Fruit fly (Drosophila melanogaster) whole organism, prepupa: ENCODE results near the gene GatA.
A peak's percentile ranks its signal among the peaks of the same experiment; 100 is the strongest.

Experiments used
- CG10631 ChIP-seq: fragments of 200-800 bp; sonication (Bioruptor generic); optimal IDR thresholded peaks from 2 replicates; lab custom pipeline; 2016; ENCODE audit warnings: missing biosample characterization, missing genetic modification characterization
- CG10669 ChIP-seq: fragments of 200-800 bp; sonication (Bioruptor generic); optimal IDR thresholded peaks from 3 replicates; lab custom pipeline; 2018; ENCODE audit warnings: missing biosample characterization, mild to moderate bottlenecking, missing genetic modification characterization, moderate library complexity
- CG11294 ChIP-seq: fragments of 200-800 bp; sonication (Bioruptor generic); IDR thresholded peaks from 2 replicates; pipeline ENCODE4 v1.3.6; 2022; ENCODE audit warnings: missing biosample characterization, missing genetic modification characterization
- CG15336 ChIP-seq: fragments of 200-800 bp; sonication (Bioruptor generic); IDR thresholded peaks from 2 replicates; pipeline ENCODE4 v1.3.6; 2022; ENCODE audit warnings: missing biosample characterization, missing genetic modification characterization
- CG1621 ChIP-seq: fragments of 200-800 bp; sonication (Bioruptor generic); optimal IDR thresholded peaks from 3 replicates; lab custom pipeline; 2018; ENCODE audit warnings: missing biosample characterization, mild to moderate bottlenecking, missing genetic modification characterization
- CG16779 ChIP-seq: fragments of 200-800 bp; sonication (Bioruptor generic); optimal IDR thresholded peaks from 3 replicates; lab custom pipeline; 2017; ENCODE audit warnings: missing biosample characterization, mild to moderate bottlenecking, missing genetic modification characterization
- CG3032 ChIP-seq: fragments of 200-800 bp; optimal IDR thresholded peaks from 2 replicates; lab custom pipeline; 2019; ENCODE audit warnings: missing biosample characterization, mild to moderate bottlenecking, missing genetic modification characterization, moderate library complexity
- CG31627 ChIP-seq: fragments of 200-800 bp; sonication (Bioruptor generic); optimal IDR thresholded peaks from 3 replicates; lab custom pipeline; 2016; ENCODE audit warnings: missing biosample characterization, missing genetic modification characterization
- CG34406 ChIP-seq: fragments of 200-800 bp; sonication (Bioruptor generic); optimal IDR thresholded peaks from 3 replicates; lab custom pipeline; 2016; ENCODE audit warnings: missing biosample characterization, missing genetic modification characterization
- CG3919 ChIP-seq: fragments of 200-800 bp; sonication (Bioruptor generic); optimal IDR thresholded peaks from 3 replicates; lab custom pipeline; 2016; ENCODE audit warnings: missing biosample characterization, missing genetic modification characterization
- CG4318 ChIP-seq: fragments of 200-800 bp; sonication (Bioruptor generic); optimal IDR thresholded peaks from 3 replicates; lab custom pipeline; 2017; ENCODE audit warnings: missing biosample characterization, mild to moderate bottlenecking, missing genetic modification characterization
- CG6163 ChIP-seq: fragments of 200-800 bp; sonication (Bioruptor generic); IDR thresholded peaks from 3 replicates; pipeline ENCODE4 v1.3.6; 2022; ENCODE audit warnings: missing biosample characterization, missing genetic modification characterization
- CG6276 ChIP-seq: fragments of 200-800 bp; sonication (Bioruptor generic); optimal IDR thresholded peaks from 2 replicates; lab custom pipeline; 2017; ENCODE audit warnings: missing biosample characterization, mild to moderate bottlenecking, missing genetic modification characterization
- CG6792 ChIP-seq: fragments of 200-800 bp; sonication (Bioruptor generic); optimal IDR thresholded peaks from 3 replicates; lab custom pipeline; 2016; ENCODE audit warnings: missing biosample characterization, missing genetic modification characterization
- CG6808 ChIP-seq: fragments of 200-800 bp; sonication (Bioruptor generic); optimal IDR thresholded peaks from 3 replicates; lab custom pipeline; 2017; ENCODE audit warnings: missing biosample characterization, missing genetic modification characterization, mild to moderate bottlenecking, moderate library complexity, missing genetic modification reagents
- CG6854 ChIP-seq: fragments of 200-800 bp; sonication (Bioruptor generic); optimal IDR thresholded peaks from 2 replicates; lab custom pipeline; 2017; ENCODE audit warnings: missing biosample characterization, mild to moderate bottlenecking, missing genetic modification characterization
- CG7368 ChIP-seq: fragments of 200-800 bp; sonication (Bioruptor generic); optimal IDR thresholded peaks from 3 replicates; lab custom pipeline; 2016; ENCODE audit warnings: missing biosample characterization, missing genetic modification characterization
- CG8119 ChIP-seq: fragments of 200-800 bp; sonication (Bioruptor generic); IDR thresholded peaks from 3 replicates; pipeline ENCODE4 v1.3.6; 2022; ENCODE audit warnings: missing biosample characterization, missing genetic modification characterization
- CG8319 ChIP-seq: fragments of 200-800 bp; sonication (Bioruptor generic); optimal IDR thresholded peaks from 3 replicates; lab custom pipeline; 2016; ENCODE audit warnings: missing biosample characterization, missing genetic modification characterization
- CG8632 ChIP-seq: fragments of 200-800 bp; sonication (Bioruptor generic); optimal IDR thresholded peaks from 3 replicates; lab custom pipeline; 2016; ENCODE audit warnings: missing biosample characterization, missing genetic modification characterization
- CG9139 ChIP-seq: fragments of 200-800 bp; sonication (Bioruptor generic); optimal IDR thresholded peaks from 3 replicates; lab custom pipeline; 2017; ENCODE audit warnings: missing biosample characterization, mild to moderate bottlenecking, missing genetic modification characterization
- Eip75B ChIP-seq: fragments of 200-800 bp; sonication (Bioruptor generic); optimal IDR thresholded peaks from 3 replicates; lab custom pipeline; 2016; ENCODE audit warnings: missing biosample characterization, missing genetic modification characterization
- Eip78C ChIP-seq: fragments of 200-800 bp; sonication (Bioruptor generic); peaks from one replicate; lab custom pipeline; 2016; ENCODE audit warnings: missing biosample characterization, missing genetic modification characterization
- Eip93F ChIP-seq: fragments of 200-800 bp; sonication (Bioruptor generic); optimal IDR thresholded peaks from 2 replicates; lab custom pipeline; 2016; ENCODE audit warnings: missing biosample characterization, mild to moderate bottlenecking, missing genetic modification characterization
- Ets21C ChIP-seq: fragments of 200-800 bp; sonication (Bioruptor generic); optimal IDR thresholded peaks from 3 replicates; lab custom pipeline; 2016; ENCODE audit warnings: missing biosample characterization, missing genetic modification characterization
- Ets96B ChIP-seq: fragments of 200-800 bp; optimal IDR thresholded peaks from 2 replicates; lab custom pipeline; 2019; ENCODE audit warnings: missing biosample characterization, mild to moderate bottlenecking, missing genetic modification characterization, moderate library complexity
- Gug ChIP-seq: fragments of 200-800 bp; sonication (Bioruptor generic); IDR thresholded peaks from 2 replicates; pipeline ENCODE4 v1.3.6; 2022; ENCODE audit warnings: missing biosample characterization, missing genetic modification characterization
- Hr38 ChIP-seq: sonication (Bioruptor generic); optimal IDR thresholded peaks from 2 replicates; lab custom pipeline; 2016; ENCODE audit warnings: missing biosample characterization, missing genetic modification characterization
- Hr39 ChIP-seq: fragments of 200-800 bp; sonication (Bioruptor generic); optimal IDR thresholded peaks from 2 replicates; lab custom pipeline; 2016; ENCODE audit warnings: missing biosample characterization, missing genetic modification characterization
- Hr4 ChIP-seq: fragments of 200-800 bp; sonication (Bioruptor generic); optimal IDR thresholded peaks from 3 replicates; lab custom pipeline; 2016; ENCODE audit warnings: missing biosample characterization, missing genetic modification characterization
- Lpt ChIP-seq: fragments of 200-800 bp; sonication (Bioruptor generic); optimal IDR thresholded peaks from 3 replicates; lab custom pipeline; 2016; ENCODE audit warnings: missing biosample characterization, missing genetic modification characterization
- Met ChIP-seq: fragments of 200-800 bp; sonication (Bioruptor generic); optimal IDR thresholded peaks from 3 replicates; lab custom pipeline; 2016; ENCODE audit warnings: missing biosample characterization, missing genetic modification characterization
- OdsH ChIP-seq: fragments of 200-800 bp; sonication (Bioruptor generic); optimal IDR thresholded peaks from 3 replicates; lab custom pipeline; 2016; ENCODE audit warnings: missing biosample characterization, missing genetic modification characterization
- Smox ChIP-seq: fragments of 200-800 bp; sonication (Bioruptor generic); optimal IDR thresholded peaks from 3 replicates; lab custom pipeline; 2016; ENCODE audit warnings: missing biosample characterization, missing genetic modification characterization
- Sox102F ChIP-seq: fragments of 200-800 bp; sonication (Bioruptor generic); optimal IDR thresholded peaks from 2 replicates; lab custom pipeline; 2016; ENCODE audit warnings: missing biosample characterization, mild to moderate bottlenecking, missing genetic modification characterization
- Sox14 ChIP-seq: fragments of 200-800 bp; sonication (Bioruptor generic); optimal IDR thresholded peaks from 3 replicates; lab custom pipeline; 2016; ENCODE audit warnings: missing biosample characterization, missing genetic modification characterization
- achi ChIP-seq: fragments of 200-800 bp; sonication (Bioruptor generic); optimal IDR thresholded peaks from 3 replicates; lab custom pipeline; 2016; ENCODE audit warnings: missing biosample characterization, missing genetic modification characterization
- acj6 ChIP-seq: fragments of 200-800 bp; sonication (Bioruptor generic); optimal IDR thresholded peaks from 3 replicates; lab custom pipeline; 2016; ENCODE audit warnings: missing biosample characterization, missing genetic modification characterization
- cyc ChIP-seq: fragments of 200-800 bp; sonication (Bioruptor generic); optimal IDR thresholded peaks from 3 replicates; lab custom pipeline; 2016; ENCODE audit warnings: missing biosample characterization, missing genetic modification characterization
- dsx ChIP-seq: fragments of 200-800 bp; optimal IDR thresholded peaks from 3 replicates; lab custom pipeline; 2019; ENCODE audit warnings: missing biosample characterization, mild to moderate bottlenecking, missing genetic modification characterization, moderate library complexity; ENCODE audit not compliant: poor library complexity, severe bottlenecking
- eg ChIP-seq: fragments of 200-800 bp; sonication (Bioruptor generic); IDR thresholded peaks from 3 replicates; pipeline ENCODE4 v1.3.6; 2022; ENCODE audit warnings: missing biosample characterization, missing genetic modification characterization
- fd59A ChIP-seq: fragments of 200-800 bp; sonication (Bioruptor generic); optimal IDR thresholded peaks from 2 replicates; lab custom pipeline; 2017; ENCODE audit warnings: missing biosample characterization, mild to moderate bottlenecking, missing genetic modification characterization, missing genetic modification reagents
- fd85E ChIP-seq: fragments of 200-800 bp; sonication (Bioruptor generic); optimal IDR thresholded peaks from 3 replicates; lab custom pipeline; 2016; ENCODE audit warnings: missing biosample characterization, missing genetic modification characterization
- fkh ChIP-seq: fragments of 200-800 bp; sonication (Bioruptor generic); optimal IDR thresholded peaks from 3 replicates; lab custom pipeline; 2017; ENCODE audit warnings: missing biosample characterization, mild to moderate bottlenecking, missing genetic modification characterization, moderate library complexity
- net ChIP-seq: fragments of 200-800 bp; sonication (Bioruptor generic); optimal IDR thresholded peaks from 3 replicates; lab custom pipeline; 2016; ENCODE audit warnings: missing biosample characterization, missing genetic modification characterization
- salr ChIP-seq, 2 experiments: fragments of 200-800 bp; sonication (Bioruptor generic); optimal IDR thresholded peaks; 3 replicates each; lab custom pipeline; 2016 to 2018; ENCODE audit warnings: missing biosample characterization in 2 of 2, missing genetic modification characterization in 2 of 2, mild to moderate bottlenecking in 1 of 2
- ss ChIP-seq, 2 experiments: fragments of 200-800 bp; sonication (Bioruptor generic); optimal IDR thresholded peaks; 2 replicates in 1 of 2; 3 replicates in 1 of 2; lab custom pipeline; 2017 to 2018; ENCODE audit warnings: mild to moderate bottlenecking in 2 of 2, missing biosample characterization in 2 of 2, missing genetic modification characterization in 2 of 2, moderate library complexity in 1 of 2
- topi ChIP-seq: fragments of 200-800 bp; sonication (Bioruptor generic); optimal IDR thresholded peaks from 3 replicates; lab custom pipeline; 2016; ENCODE audit warnings: missing biosample characterization, missing genetic modification characterization

The GatA gene

dm6 chr3R:19070222-19070949 lies 41.7 kb upstream of the GatA start (continued):
- TF ChIP-seq salr (GFP tag; optimal IDR thresholded peaks at IDR 0.05; lab: Kevin White, UChicago) (peak in 1 of 2 experiments; percentile 71), CG9139 (GFP tag; lab: Kevin White, UChicago) (no peak), CG10669 (peak; percentile 27), CG7368 (GFP tag; lab: Kevin White, UChicago) (no peak), CG8319 (no peak), CG8632 (GFP tag; lab: Kevin White, UChicago) (no peak), Eip93F (no peak), Sox14 (GFP tag; lab: Kevin White, UChicago) (peak; percentile 34), CG15336 (GFP tag; lab: Robert Waterston, UW) (no peak), CG8119 (GFP tag; lab: Robert Waterston, UW) (no peak), fd85E (no peak), ss (GFP tag; optimal IDR thresholded peaks at IDR 0.05; lab: Kevin White, UChicago) (peak; percentile 45 to 70), Ets96B (peak; percentile 14), topi (GFP tag; lab: Kevin White, UChicago) (no peak), fkh (GFP tag; lab: Kevin White, UChicago) (no peak), CG3919 (GFP tag; lab: Kevin White, UChicago) (peak; percentile 49), dsx (peak; percentile 58), Sox102F (GFP tag; lab: Kevin White, UChicago) (no peak), fd59A (GFP tag; lab: Kevin White, UChicago) (peak; percentile 52), CG10631 (peak; percentile 65), CG6276 (no peak), OdsH (GFP tag; lab: Kevin White, UChicago) (peak; percentile 35), Smox (GFP tag; lab: Kevin White, UChicago) (no peak)

dm6 chr3R:19069740-19070139 lies 41.1 kb upstream of the GatA start:
- TF ChIP-seq CG9139 (GFP tag; lab: Kevin White, UChicago): no peak
- TF ChIP-seq Eip93F: no peak
- no peak for TF ChIP-seq Ets21C (GFP tag; lab: Kevin White, UChicago)
- peak; percentile 39 for TF ChIP-seq Sox14 (GFP tag; lab: Kevin White, UChicago)
- peak in 1 of 2 experiments; percentile 7 for TF ChIP-seq salr (GFP tag; optimal IDR thresholded peaks at IDR 0.05; lab: Kevin White, UChicago)
- TF ChIP-seq CG7368 (GFP tag; lab: Kevin White, UChicago): no peak
- TF ChIP-seq CG3919 (GFP tag; lab: Kevin White, UChicago): peak; percentile 24
- TF ChIP-seq CG6854: no peak
- TF ChIP-seq CG6163: peak; percentile 51; the same call in 1 of the 3 replicates
- no peak for TF ChIP-seq CG16779 (tag; lab: Kevin White, UChicago)
- TF ChIP-seq net: no peak
- TF ChIP-seq fd59A (GFP tag; lab: Kevin White, UChicago): peak; percentile 32
- no peak for TF ChIP-seq CG11294 (GFP tag; lab: Robert Waterston, UW)
- TF ChIP-seq achi (GFP tag; lab: Kevin White, UChicago): peak; percentile 50
- TF ChIP-seq CG15336 (GFP tag; lab: Robert Waterston, UW): no peak
- peak; percentile 40 for TF ChIP-seq CG3032
- TF ChIP-seq cyc (GFP tag; lab: Kevin White, UChicago): no peak
- no peak for TF ChIP-seq eg (GFP tag; lab: Robert Waterston, UW)
- TF ChIP-seq CG6808 (GFP tag; lab: Kevin White, UChicago): no peak
- no peak for TF ChIP-seq Hr38
- no peak for TF ChIP-seq Hr39 (GFP tag; lab: Kevin White, UChicago)
- peak; percentile 22 for TF ChIP-seq Hr4 (GFP tag; lab: Kevin White, UChicago)
- TF ChIP-seq CG6792 (GFP tag; lab: Kevin White, UChicago): no peak
- no peak for TF ChIP-seq topi (GFP tag; lab: Kevin White, UChicago)
- TF ChIP-seq CG8119 (GFP tag; lab: Robert Waterston, UW): peak; percentile 29; the same call in 1 of the 3 replicates
- no peak for TF ChIP-seq fd85E
- peak; percentile 72 for TF ChIP-seq Eip78C
- TF ChIP-seq CG8319: no peak
- TF ChIP-seq CG34406 (GFP tag; lab: Kevin White, UChicago): no peak
- peak; percentile 22 for TF ChIP-seq CG1621 (tag; lab: Kevin White, UChicago)
- peak; percentile 16 for TF ChIP-seq acj6 (GFP tag; lab: Kevin White, UChicago)
- TF ChIP-seq CG31627 (GFP tag; lab: Kevin White, UChicago): no peak
- no peak for TF ChIP-seq CG4318 (GFP tag; lab: Kevin White, UChicago)
- no peak for TF ChIP-seq Met (GFP tag; lab: Kevin White, UChicago)
- peak; percentile 43 for TF ChIP-seq Ets96B
- TF ChIP-seq dsx: peak; percentile 32
- no peak for TF ChIP-seq Lpt
- TF ChIP-seq Gug (GFP tag; lab: Robert Waterston, UW): no peak
- TF ChIP-seq Eip75B (GFP tag; lab: Kevin White, UChicago): peak; percentile 47
